Worm (Caenorhabditis elegans) whole organism, L3 larva: ENCODE measurements around the gene urb-1.

Experiments used
- ZK546.5 ChIP-seq: sonication (generic microtip); optimal IDR thresholded peaks from 2 replicates; lab custom pipeline; 2017; ENCODE audit warnings: missing biosample characterization, missing genetic modification characterization
- aly-2 ChIP-seq: fragments of 150-350 bp; optimal IDR thresholded peaks from 2 replicates; lab custom pipeline; 2014; ENCODE audit warnings: missing biosample characterization, missing genetic modification characterization
- ama-1 ChIP-seq: fragments of 150-350 bp; optimal IDR thresholded peaks from 2 replicates; lab custom pipeline; 2018
- ceh-16 ChIP-seq: sonication (generic microtip); optimal IDR thresholded peaks from 2 replicates; lab custom pipeline; 2017; ENCODE audit warnings: missing biosample characterization, missing genetic modification characterization
- ceh-82 ChIP-seq: fragments of 150-350 bp; optimal IDR thresholded peaks from 2 replicates; lab custom pipeline; 2014; ENCODE audit warnings: missing biosample characterization, missing genetic modification characterization
- ceh-9 ChIP-seq: sonication (generic microtip); optimal IDR thresholded peaks from 2 replicates; lab custom pipeline; 2018; ENCODE audit warnings: missing biosample characterization, missing genetic modification characterization
- egl-27 ChIP-seq: sonication (generic microtip); optimal IDR thresholded peaks from 4 replicates; lab custom pipeline; 2017; ENCODE audit warnings: missing biosample characterization, missing genetic modification reagents, missing genetic modification characterization
- egl-5 ChIP-seq: fragments of 150-350 bp; optimal IDR thresholded peaks from 2 replicates; lab custom pipeline; 2017; ENCODE audit warnings: missing biosample characterization, missing genetic modification reagents, missing genetic modification characterization, inconsistent platforms
- elt-1 ChIP-seq: fragments of 150-350 bp; optimal IDR thresholded peaks from 2 replicates; lab custom pipeline; 2014; ENCODE audit warnings: missing biosample characterization, missing genetic modification characterization
- elt-2 ChIP-seq: sonication (generic microtip); optimal IDR thresholded peaks from 2 replicates; lab custom pipeline; 2016; ENCODE audit warnings: missing genetic modification reagents, mild to moderate bottlenecking, missing genetic modification characterization, missing compliant biosample characterization
- eor-1 ChIP-seq, 2 experiments: fragments of 150-350 bp; optimal IDR thresholded peaks; 2 replicates each; lab custom pipeline; 2014 to 2018; ENCODE audit warnings: missing biosample characterization in 2 of 2, missing genetic modification characterization in 2 of 2
- fkh-10 ChIP-seq: sonication (generic microtip); optimal IDR thresholded peaks from 2 replicates; lab custom pipeline; 2017; ENCODE audit warnings: missing biosample characterization, missing genetic modification reagents, missing genetic modification characterization
- fkh-2 ChIP-seq: fragments of 150-350 bp; optimal IDR thresholded peaks from 2 replicates; lab custom pipeline; 2014; ENCODE audit warnings: missing biosample characterization, missing genetic modification reagents, missing genetic modification characterization
- fos-1 ChIP-seq: fragments of 150-350 bp; optimal IDR thresholded peaks from 2 replicates; lab custom pipeline; 2014; ENCODE audit warnings: missing biosample characterization, missing genetic modification characterization
- hmg-11 ChIP-seq: sonication (generic microtip); optimal IDR thresholded peaks from 2 replicates; lab custom pipeline; 2016; ENCODE audit warnings: missing genetic modification characterization, missing compliant biosample characterization
- jun-1 ChIP-seq: fragments of 150-350 bp; optimal IDR thresholded peaks from 2 replicates; lab custom pipeline; 2014; ENCODE audit warnings: missing biosample characterization, missing genetic modification reagents, missing genetic modification characterization
- lin-39 ChIP-seq: fragments of 150-350 bp; optimal IDR thresholded peaks from 2 replicates; lab custom pipeline; 2018; ENCODE audit warnings: missing biosample characterization, missing genetic modification reagents, missing genetic modification characterization
- lsy-12 ChIP-seq: sonication (generic microtip); optimal IDR thresholded peaks from 2 replicates; lab custom pipeline; 2016; ENCODE audit warnings: mild to moderate bottlenecking, missing genetic modification characterization, missing compliant biosample characterization
- mdl-1 ChIP-seq: fragments of 150-350 bp; optimal IDR thresholded peaks from 2 replicates; lab custom pipeline; 2014; ENCODE audit warnings: missing biosample characterization, missing genetic modification characterization
- mml-1 ChIP-seq: fragments of 150-350 bp; sonication (generic microtip); optimal IDR thresholded peaks from 3 replicates; lab custom pipeline; 2014; ENCODE audit warnings: missing biosample characterization, missing genetic modification characterization
- nhr-11 ChIP-seq: fragments of 150-350 bp; optimal IDR thresholded peaks from 2 replicates; lab custom pipeline; 2014; ENCODE audit warnings: missing biosample characterization, missing genetic modification characterization
- nhr-12 ChIP-seq: fragments of 150-350 bp; optimal IDR thresholded peaks from 2 replicates; lab custom pipeline; 2014; ENCODE audit warnings: missing biosample characterization, missing genetic modification characterization
- nhr-23 ChIP-seq: fragments of 150-350 bp; optimal IDR thresholded peaks from 2 replicates; lab custom pipeline; 2014; ENCODE audit warnings: missing biosample characterization, missing genetic modification reagents, missing genetic modification characterization
- nhr-25 ChIP-seq: sonication (generic microtip); optimal IDR thresholded peaks from 2 replicates; lab custom pipeline; 2017; ENCODE audit warnings: missing biosample characterization, missing genetic modification characterization
- nhr-43 ChIP-seq: sonication (generic microtip); optimal IDR thresholded peaks from 2 replicates; lab custom pipeline; 2016; ENCODE audit warnings: mild to moderate bottlenecking, missing genetic modification characterization, missing compliant biosample characterization; ENCODE audit not compliant: poor library complexity, severe bottlenecking
- nhr-67 ChIP-seq: fragments of 150-350 bp; optimal IDR thresholded peaks from 2 replicates; lab custom pipeline; 2014; ENCODE audit warnings: missing biosample characterization, missing genetic modification characterization
- nhr-77 ChIP-seq: fragments of 150-350 bp; optimal IDR thresholded peaks from 2 replicates; lab custom pipeline; 2014; ENCODE audit warnings: missing biosample characterization, missing genetic modification characterization
- pha-4 ChIP-seq: fragments of 150-350 bp; optimal IDR thresholded peaks from 2 replicates; lab custom pipeline; 2014; ENCODE audit warnings: missing biosample characterization, missing genetic modification reagents, missing genetic modification characterization
- skn-1 ChIP-seq: fragments of 150-350 bp; optimal IDR thresholded peaks from 2 replicates; lab custom pipeline; 2014; ENCODE audit warnings: missing biosample characterization, missing genetic modification characterization
- unc-62 ChIP-seq: fragments of 150-350 bp; sonication (generic microtip); optimal IDR thresholded peaks from 4 replicates; lab custom pipeline; 2014; ENCODE audit warnings: missing biosample characterization, missing genetic modification reagents, missing genetic modification characterization
- zag-1 ChIP-seq: fragments of 150-350 bp; optimal IDR thresholded peaks from 2 replicates; lab custom pipeline; 2014; ENCODE audit warnings: missing biosample characterization, missing genetic modification characterization
- ztf-11 ChIP-seq: fragments of 150-350 bp; optimal IDR thresholded peaks from 2 replicates; lab custom pipeline; 2014; ENCODE audit warnings: missing biosample characterization, missing genetic modification characterization
- ztf-4 ChIP-seq: fragments of 150-350 bp; optimal IDR thresholded peaks from 2 replicates; lab custom pipeline; 2014; ENCODE audit warnings: missing biosample characterization, missing genetic modification characterization

Gene urb-1

ce11 chrV:6458302-6458998 lies 34.5 kb upstream of the urb-1 start:
- TF ChIP-seq nhr-67 (tag; lab: Kevin White, UChicago) = no peak
- no peak for TF ChIP-seq nhr-12 (tag; lab: Kevin White, UChicago)
- TF ChIP-seq nhr-23 = peak; percentile 3

- TF ChIP-seq egl-27 (tag; lab: Kevin White, UChicago) = no peak
Observed at ce11 chrV:6456903-6457302, 32.9 kb upstream of the urb-1 start.

ce11 chrV:6453122-6453521 lies 29.2 kb upstream of the urb-1 start, which contains the start of gene acl-9:
acl-9 (plus strand) TSS chrV:6453226.
- no peak for TF ChIP-seq mml-1 (tag; lab: Kevin White, UChicago)
- no peak for TF ChIP-seq elt-1
- TF ChIP-seq nhr-11 (tag; lab: Kevin White, UChicago) = no peak
- no peak for TF ChIP-seq lin-39
- no peak for TF ChIP-seq unc-62 (GFP tag; lab: Kevin White, UChicago)
- no peak for TF ChIP-seq fkh-2 (tag; lab: Kevin White, UChicago)
- no peak for TF ChIP-seq mdl-1
- no peak for TF ChIP-seq lsy-12 (tag; lab: Kevin White, UChicago)
- TF ChIP-seq nhr-67 (tag; lab: Kevin White, UChicago) = no peak
- TF ChIP-seq pha-4 (tag; lab: Kevin White, UChicago) = no peak
- no peak for TF ChIP-seq nhr-12 (tag; lab: Kevin White, UChicago)
- TF ChIP-seq ceh-9 (tag; lab: Kevin White, UChicago) = no peak
- no peak for TF ChIP-seq ztf-4 (tag; lab: Kevin White, UChicago)
- TF ChIP-seq fkh-10 = no peak
- TF ChIP-seq jun-1 (tag; lab: Kevin White, UChicago) = no peak
- no peak for TF ChIP-seq skn-1 (tag; lab: Kevin White, UChicago)
- no peak for TF ChIP-seq nhr-25
- TF ChIP-seq nhr-77 = no peak

ce11 chrV:6450129-6451011 lies 26.4 kb upstream of the urb-1 start, which contains the start of gene acl-8:
acl-8 (plus strand) TSS chrV:6450870.
- TF ChIP-seq elt-2 (tag; lab: Kevin White, UChicago) (peak; percentile 73), eor-1 (tag; optimal IDR thresholded peaks at IDR 0.05; lab: Kevin White, UChicago) (no peak), pha-4 (tag; lab: Kevin White, UChicago) (peak; percentile 86)

ce11 chrV:6448356-6448755 lies 24.4 kb upstream of the urb-1 start, which contains the start of gene fbxa-196:
fbxa-196 (plus strand) TSS chrV:6448656.
- no peak for TF ChIP-seq ztf-11 (tag; lab: Kevin White, UChicago)
- no peak for TF ChIP-seq nhr-25
- TF ChIP-seq fos-1 (tag; lab: Kevin White, UChicago) = no peak
- TF ChIP-seq hmg-11 (tag; lab: Kevin White, UChicago) = no peak
- no peak for TF ChIP-seq pha-4 (tag; lab: Kevin White, UChicago)
- TF ChIP-seq nhr-43 = no peak
- no peak for TF ChIP-seq aly-2
- no peak for TF ChIP-seq ZK546.5 (tag; lab: Kevin White, UChicago)
- no peak for TF ChIP-seq fkh-10
- TF ChIP-seq mdl-1 = no peak
- no peak for TF ChIP-seq egl-5 (tag; lab: Kevin White, UChicago)
- no peak for TF ChIP-seq elt-2 (tag; lab: Kevin White, UChicago)
- no peak for TF ChIP-seq ama-1 (lab: Kevin White, UChicago)
- no peak for TF ChIP-seq nhr-77
- TF ChIP-seq eor-1 (tag; optimal IDR thresholded peaks at IDR 0.05; lab: Kevin White, UChicago) = no peak
- TF ChIP-seq zag-1 = no peak
- TF ChIP-seq nhr-23 = no peak
- TF ChIP-seq, all 47 proteins: peak for 0

- TF ChIP-seq ceh-16 (tag; lab: Kevin White, UChicago) (no peak), aly-2 (no peak), ceh-82 (tag; lab: Kevin White, UChicago) (no peak)
- TF ChIP-seq, all 47 proteins: peak for 0
Observed at ce11 chrV:6442037-6442436, 18.1 kb upstream of the urb-1 start, which contains the start of gene T05H4.3. T05H4.3 (plus strand) TSS chrV:6442337.
